Fruit fly (Drosophila melanogaster) whole organism, adult: ENCODE measurements around the gene CG43394.

Experiments
- CG11617 ChIP-seq: fragments of 200-800 bp; sonication (Bioruptor generic); optimal IDR thresholded peaks from 2 replicates; lab custom pipeline; 2017; ENCODE audit warnings: mild to moderate bottlenecking, missing biosample characterization, missing genetic modification reagents, missing genetic modification characterization
- CG12768 ChIP-seq: fragments of 200-800 bp; sonication (Bioruptor generic); optimal IDR thresholded peaks from 2 replicates; lab custom pipeline; 2017; ENCODE audit warnings: missing biosample characterization, missing genetic modification characterization, mild to moderate bottlenecking, moderate library complexity, missing genetic modification reagents
- CG14711 ChIP-seq: fragments of 200-800 bp; sonication (Bioruptor generic); optimal IDR thresholded peaks from 2 replicates; lab custom pipeline; 2018; ENCODE audit warnings: missing biosample characterization, mild to moderate bottlenecking, missing genetic modification characterization, moderate library complexity
- CG1620 ChIP-seq: fragments of 200-800 bp; sonication (Bioruptor generic); optimal IDR thresholded peaks from 2 replicates; lab custom pipeline; 2016; ENCODE audit warnings: missing biosample characterization, missing genetic modification characterization
- CG33017 ChIP-seq: fragments of 200-800 bp; sonication (Bioruptor generic); optimal IDR thresholded peaks from 2 replicates; lab custom pipeline; 2018; ENCODE audit warnings: missing biosample characterization, mild to moderate bottlenecking, missing genetic modification characterization, moderate library complexity
- CG5204 ChIP-seq: fragments of 200-800 bp; sonication (Bioruptor generic); optimal IDR thresholded peaks from 2 replicates; lab custom pipeline; 2016; ENCODE audit warnings: missing biosample characterization, missing genetic modification characterization
- CG7101 ChIP-seq: fragments of 200-800 bp; sonication (Bioruptor generic); optimal IDR thresholded peaks from 2 replicates; lab custom pipeline; 2018; ENCODE audit warnings: missing biosample characterization, mild to moderate bottlenecking, missing genetic modification characterization, moderate library complexity
- Clk ChIP-seq: fragments of 200-800 bp; sonication (Bioruptor generic); optimal IDR thresholded peaks from 2 replicates; lab custom pipeline; 2017; ENCODE audit warnings: missing biosample characterization, missing genetic modification characterization
- Crg-1 ChIP-seq: fragments of 200-800 bp; sonication (Bioruptor generic); optimal IDR thresholded peaks from 2 replicates; lab custom pipeline; 2016; ENCODE audit warnings: missing biosample characterization, missing genetic modification characterization
- kay ChIP-seq: fragments of 200-800 bp; sonication (Bioruptor generic); peaks from one replicate; lab custom pipeline; 2016; ENCODE audit warnings: missing biosample characterization, missing genetic modification characterization, borderline replicate concordance
- ovo ChIP-seq: fragments of 200-800 bp; sonication (Bioruptor generic); optimal IDR thresholded peaks from 2 replicates; lab custom pipeline; 2016; ENCODE audit warnings: missing biosample characterization, missing genetic modification characterization

DNA sequence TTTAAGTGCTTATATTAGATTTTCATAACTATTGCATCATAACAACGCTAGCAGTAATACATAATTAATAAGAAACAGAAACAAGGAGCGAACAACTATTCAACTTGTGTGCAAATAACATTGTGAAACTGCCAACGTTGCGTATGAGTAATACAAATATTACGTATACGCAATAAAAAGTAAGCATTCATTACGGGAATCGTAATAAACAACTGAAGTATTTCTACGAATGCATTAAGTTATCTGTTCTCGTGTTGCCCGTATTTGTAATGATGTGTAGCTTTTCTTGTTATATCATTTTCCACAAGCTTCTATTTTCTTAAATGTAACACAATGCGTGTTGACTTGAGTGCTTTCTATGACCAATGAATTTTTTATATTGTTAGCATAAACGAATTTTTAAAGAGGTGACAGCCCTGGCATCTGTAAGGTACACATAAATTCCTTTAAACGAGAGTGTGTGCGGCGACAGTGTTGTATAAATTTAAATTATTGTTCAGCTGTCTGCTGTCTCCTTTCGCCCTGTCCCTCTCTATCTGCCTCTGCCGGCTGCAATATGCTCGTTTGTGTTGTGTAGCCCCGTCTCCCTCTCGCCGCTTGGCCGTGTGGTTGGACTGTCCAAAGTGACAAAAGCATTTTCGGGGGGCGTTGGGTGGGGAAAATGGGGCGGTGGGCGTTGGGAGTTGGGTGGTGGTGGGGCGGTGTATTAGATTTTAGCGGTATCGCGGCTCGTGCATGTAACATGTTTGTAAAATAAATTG lies 45.8 kb upstream of the CG43394 start:
- TF ChIP-seq Crg-1 (GFP tag; lab: Kevin White, UChicago) (no peak), kay (peak; percentile 71), ovo (no peak), CG11617 (GFP tag; lab: Kevin White, UChicago) (no peak), CG7101 (tag; lab: Kevin White, UChicago) (no peak), CG14711 (peak; percentile 19), CG5204 (GFP tag; lab: Kevin White, UChicago) (no peak), CG12768 (GFP tag; lab: Kevin White, UChicago) (peak; percentile 83), CG1620 (GFP tag; lab: Kevin White, UChicago) (no peak), CG33017 (tag; lab: Kevin White, UChicago) (no peak), Clk (GFP tag; lab: Kevin White, UChicago) (no peak)
